Fruit fly (Drosophila melanogaster): ENCODE data around the gene CG10628.

dm6 chr2L:19791321-19792281 lies 33.2 kb upstream of the CG10628 start, which contains the start of the genes CdGAPr and CG10466:
- TF ChIP-seq tj (GFP tag; optimal IDR thresholded peaks at IDR 0.05) (peak; percentile 16), Clk (GFP tag; optimal IDR thresholded peaks at IDR 0.05) (no peak), bab1 (GFP tag; optimal IDR thresholded peaks at IDR 0.05) (no peak)

Data from whole organism, adult.